Worm (Caenorhabditis elegans) whole organism, young adult: ENCODE results near the gene clc-19.

Experiments used
- B0019.2 ChIP-seq: fragments of 200-800 bp; sonication (Bioruptor generic); conservative IDR thresholded peaks from 2 replicates; pipeline ENCODE4 v1.3.6; 2022; ENCODE audit warnings: missing genetic modification reagents, missing genetic modification characterization, missing compliant biosample characterization
- D2030.7 ChIP-seq: fragments of 200-800 bp; sonication (Bioruptor generic); IDR thresholded peaks from 2 replicates; pipeline ENCODE4 v1.3.6; 2022; ENCODE audit warnings: missing genetic modification reagents, missing genetic modification characterization, missing compliant biosample characterization
- F39B2.1 ChIP-seq: fragments of 200-800 bp; sonication (Bioruptor generic); IDR thresholded peaks from 2 replicates; pipeline ENCODE4 v1.3.6; 2022; ENCODE audit warnings: missing genetic modification reagents, missing genetic modification characterization, missing compliant biosample characterization
- F49E8.2 ChIP-seq: sonication (generic microtip); optimal IDR thresholded peaks from 3 replicates; lab custom pipeline; 2017; ENCODE audit warnings: missing genetic modification characterization, mild to moderate bottlenecking, missing compliant biosample characterization, antibody characterized with exemption, moderate library complexity; ENCODE audit not compliant: insufficient read depth
- F57A8.1 ChIP-seq: fragments of 200-800 bp; sonication (Bioruptor generic); optimal IDR thresholded peaks from 2 replicates; lab custom pipeline; 2018; ENCODE audit warnings: mild to moderate bottlenecking, missing genetic modification characterization, moderate library complexity, missing compliant biosample characterization
- F57C9.4 ChIP-seq: sonication (generic microtip); optimal IDR thresholded peaks from 2 replicates; lab custom pipeline; 2017; ENCODE audit warnings: mild to moderate bottlenecking, missing genetic modification characterization, missing compliant biosample characterization
- K11D2.4 ChIP-seq: fragments of 200-800 bp; sonication (Bioruptor generic); IDR thresholded peaks from 2 replicates; pipeline ENCODE4 v1.3.6; 2022; ENCODE audit warnings: missing genetic modification reagents, missing genetic modification characterization, missing compliant biosample characterization
- Y53F4B.3 ChIP-seq: fragments of 200-800 bp; sonication (Bioruptor generic); IDR thresholded peaks from 2 replicates; pipeline ENCODE4 v1.3.6; 2022; ENCODE audit warnings: missing genetic modification reagents, missing genetic modification characterization, missing compliant biosample characterization
- Y67H2A.10 ChIP-seq: fragments of 200-800 bp; sonication (Bioruptor generic); conservative IDR thresholded peaks from 2 replicates; pipeline ENCODE4 v1.3.6; 2022; ENCODE audit warnings: missing genetic modification reagents, missing genetic modification characterization, missing compliant biosample characterization
- ZK185.1 ChIP-seq: sonication (generic microtip); optimal IDR thresholded peaks from 2 replicates; lab custom pipeline; 2016; ENCODE audit warnings: mild to moderate bottlenecking, missing genetic modification characterization, missing compliant biosample characterization; ENCODE audit not compliant: poor library complexity, severe bottlenecking
- atf-7 ChIP-seq: sonication (generic microtip); optimal IDR thresholded peaks from 2 replicates; lab custom pipeline; 2017; ENCODE audit warnings: mild to moderate bottlenecking, missing genetic modification characterization, missing compliant biosample characterization
- attf-6 ChIP-seq: fragments of 200-800 bp; sonication (Bioruptor generic); IDR thresholded peaks from 2 replicates; pipeline ENCODE4 v1.3.6; 2022; ENCODE audit warnings: missing genetic modification reagents, missing genetic modification characterization, missing compliant biosample characterization
- cebp-2 ChIP-seq: fragments of 200-800 bp; sonication (Bioruptor generic); IDR thresholded peaks from 2 replicates; pipeline ENCODE4 v1.3.6; 2022; ENCODE audit warnings: missing genetic modification characterization, missing compliant biosample characterization
- ceh-27 ChIP-seq: fragments of 200-800 bp; sonication (Bioruptor generic); optimal IDR thresholded peaks from 2 replicates; lab custom pipeline; 2018; ENCODE audit warnings: mild to moderate bottlenecking, missing genetic modification characterization, moderate library complexity, missing compliant biosample characterization
- ceh-40 ChIP-seq: fragments of 200-800 bp; sonication (Bioruptor generic); IDR thresholded peaks from 2 replicates; pipeline ENCODE4 v1.3.6; 2022; ENCODE audit warnings: missing genetic modification characterization, missing compliant biosample characterization
- ceh-58 ChIP-seq: fragments of 200-800 bp; sonication (Bioruptor generic); IDR thresholded peaks from 2 replicates; pipeline ENCODE4 v1.3.6; 2022; ENCODE audit warnings: missing genetic modification characterization, missing compliant biosample characterization
- die-1 ChIP-seq: sonication (generic microtip); optimal IDR thresholded peaks from 2 replicates; lab custom pipeline; 2016; ENCODE audit warnings: missing genotype, mild to moderate bottlenecking, missing genetic modification characterization, missing compliant biosample characterization
- egl-18 ChIP-seq: fragments of 200-800 bp; sonication (Bioruptor generic); IDR thresholded peaks from 2 replicates; pipeline ENCODE4 v1.3.6; 2022; ENCODE audit warnings: missing genetic modification reagents, missing genetic modification characterization, missing compliant biosample characterization
- hlh-12 ChIP-seq: sonication (generic microtip); optimal IDR thresholded peaks from 2 replicates; lab custom pipeline; 2016; ENCODE audit warnings: missing genetic modification characterization, missing compliant biosample characterization
- hlh-26 ChIP-seq: fragments of 200-800 bp; sonication (Bioruptor generic); conservative IDR thresholded peaks from 2 replicates; pipeline ENCODE4 v1.3.6; 2022; ENCODE audit warnings: missing genetic modification reagents, missing genetic modification characterization, missing compliant biosample characterization
- hmg-1.2 ChIP-seq: fragments of 200-800 bp; sonication (Bioruptor generic); IDR thresholded peaks from 2 replicates; pipeline ENCODE4 v1.3.6; 2022; ENCODE audit warnings: missing genetic modification reagents, missing genetic modification characterization, missing compliant biosample characterization
- lag-1 ChIP-seq: fragments of 200-800 bp; sonication (Bioruptor generic); IDR thresholded peaks from 2 replicates; pipeline ENCODE4 v1.3.6; 2022; ENCODE audit warnings: missing genetic modification reagents, missing genetic modification characterization, missing compliant biosample characterization
- let-607 ChIP-seq, 2 experiments: fragments of 200-800 bp in 1 of 2; sonication (Bioruptor generic) in 1 of 2; sonication (generic microtip) in 1 of 2; optimal IDR thresholded peaks; 2 replicates each; lab custom pipeline; 2016 to 2018; ENCODE audit warnings: mild to moderate bottlenecking in 2 of 2, missing compliant biosample characterization in 2 of 2, missing genetic modification characterization in 2 of 2, moderate library complexity in 2 of 2, missing genotype in 1 of 2
- lin-26 ChIP-seq: fragments of 200-800 bp; sonication (Bioruptor generic); IDR thresholded peaks from 2 replicates; pipeline ENCODE4 v1.3.6; 2022; ENCODE audit warnings: missing genetic modification reagents, missing genetic modification characterization, missing compliant biosample characterization
- lin-35 ChIP-seq, 3 experiments: fragments of 150-350 bp in 2 of 3; sonication (generic microtip) in 1 of 3; optimal IDR thresholded peaks; 2 replicates each; lab custom pipeline; 2014 to 2018; ENCODE audit warnings: missing biosample characterization in 3 of 3, missing genetic modification characterization in 3 of 3, missing genetic modification reagents in 3 of 3
- lin-40 ChIP-seq: sonication (generic microtip); optimal IDR thresholded peaks from 2 replicates; lab custom pipeline; 2016; ENCODE audit warnings: missing genetic modification characterization, mild to moderate bottlenecking, missing compliant biosample characterization, missing genotype, missing genetic modification reagents
- lin-54 ChIP-seq: fragments of 200-800 bp; sonication (Bioruptor generic); optimal IDR thresholded peaks from 2 replicates; lab custom pipeline; 2018; ENCODE audit warnings: mild to moderate bottlenecking, missing genetic modification characterization, missing compliant biosample characterization
- lir-1 ChIP-seq: fragments of 200-800 bp; sonication (Bioruptor generic); conservative IDR thresholded peaks from 2 replicates; pipeline ENCODE4 v1.3.6; 2022; ENCODE audit warnings: missing genetic modification reagents, missing genetic modification characterization, missing compliant biosample characterization
- madf-10 ChIP-seq: sonication (generic microtip); optimal IDR thresholded peaks from 2 replicates; lab custom pipeline; 2016; ENCODE audit warnings: mild to moderate bottlenecking, missing genetic modification characterization, missing compliant biosample characterization
- madf-6 ChIP-seq: fragments of 200-800 bp; sonication (Bioruptor generic); IDR thresholded peaks from 2 replicates; pipeline ENCODE4 v1.3.6; 2022; ENCODE audit warnings: missing genetic modification reagents, missing genetic modification characterization, missing compliant biosample characterization
- madf-8 ChIP-seq: fragments of 200-800 bp; sonication (Bioruptor generic); conservative IDR thresholded peaks from 2 replicates; pipeline ENCODE4 v1.3.6; 2022; ENCODE audit warnings: missing genetic modification reagents, missing genetic modification characterization, missing compliant biosample characterization
- mel-28 ChIP-seq: sonication (generic microtip); optimal IDR thresholded peaks from 2 replicates; lab custom pipeline; 2016; ENCODE audit warnings: borderline replicate concordance, mild to moderate bottlenecking, missing genetic modification characterization, missing compliant biosample characterization
- nfya-1 ChIP-seq: sonication (generic microtip); optimal IDR thresholded peaks from 2 replicates; lab custom pipeline; 2017; ENCODE audit warnings: antibody characterized with exemption, missing compliant biosample characterization, missing genetic modification characterization, borderline replicate concordance; ENCODE audit not compliant: insufficient read depth
- nfyb-1 ChIP-seq: fragments of 200-800 bp; sonication (Bioruptor generic); IDR thresholded peaks from 2 replicates; pipeline ENCODE4 v1.3.6; 2022; ENCODE audit warnings: missing genetic modification reagents, missing genetic modification characterization, missing compliant biosample characterization
- nhr-179 ChIP-seq: sonication (generic microtip); optimal IDR thresholded peaks from 2 replicates; lab custom pipeline; 2016; ENCODE audit warnings: mild to moderate bottlenecking, missing genetic modification characterization, missing compliant biosample characterization
- nhr-90 ChIP-seq: sonication (generic microtip); optimal IDR thresholded peaks from 2 replicates; lab custom pipeline; 2016; ENCODE audit warnings: missing genotype, mild to moderate bottlenecking, missing genetic modification characterization, missing compliant biosample characterization
- pbrm-1 ChIP-seq: fragments of 200-800 bp; sonication (Bioruptor generic); IDR thresholded peaks from 2 replicates; pipeline ENCODE4 v1.3.6; 2022; ENCODE audit warnings: missing genetic modification reagents, missing genetic modification characterization, missing compliant biosample characterization
- repo-1 ChIP-seq: sonication (generic microtip); optimal IDR thresholded peaks from 2 replicates; lab custom pipeline; 2017; ENCODE audit warnings: mild to moderate bottlenecking, missing genetic modification characterization, missing compliant biosample characterization
- sea-2 ChIP-seq: fragments of 200-800 bp; sonication (Bioruptor generic); IDR thresholded peaks from 2 replicates; pipeline ENCODE4 v1.3.6; 2022; ENCODE audit warnings: missing genetic modification characterization, missing compliant biosample characterization
- snpc-1.3 ChIP-seq: sonication (generic microtip); optimal IDR thresholded peaks from 2 replicates; lab custom pipeline; 2017; ENCODE audit warnings: missing genetic modification characterization, mild to moderate bottlenecking, missing compliant biosample characterization, antibody characterized with exemption, moderate library complexity, missing genotype, missing genetic modification reagents; ENCODE audit not compliant: insufficient read depth
- sptf-2 ChIP-seq: fragments of 200-800 bp; sonication (Bioruptor generic); optimal IDR thresholded peaks from 2 replicates; lab custom pipeline; 2018; ENCODE audit warnings: mild to moderate bottlenecking, missing genetic modification characterization, missing compliant biosample characterization
- tbp1 ChIP-seq: fragments of 200-800 bp; sonication (Bioruptor generic); optimal IDR thresholded peaks from 2 replicates; lab custom pipeline; 2018; ENCODE audit warnings: mild to moderate bottlenecking, missing genetic modification characterization, missing compliant biosample characterization
- tbx-9 ChIP-seq: sonication (generic microtip); optimal IDR thresholded peaks from 2 replicates; lab custom pipeline; 2016; ENCODE audit warnings: borderline replicate concordance, missing genetic modification characterization, inconsistent platforms, missing compliant biosample characterization
- unc-130 ChIP-seq: sonication (generic microtip); optimal IDR thresholded peaks from 2 replicates; lab custom pipeline; 2016; ENCODE audit warnings: missing genetic modification reagents, missing genetic modification characterization, missing compliant biosample characterization
- zfh-2 ChIP-seq: fragments of 200-800 bp; sonication (Bioruptor generic); conservative IDR thresholded peaks from 2 replicates; pipeline ENCODE4 v1.3.6; 2022; ENCODE audit warnings: missing genetic modification reagents, missing genetic modification characterization, missing compliant biosample characterization
- zim-3 ChIP-seq: sonication (generic microtip); optimal IDR thresholded peaks from 2 replicates; lab custom pipeline; 2017; ENCODE audit warnings: mild to moderate bottlenecking, missing genetic modification characterization, moderate library complexity, missing compliant biosample characterization
- ztf-3 ChIP-seq: fragments of 200-800 bp; sonication (Bioruptor generic); optimal IDR thresholded peaks from 2 replicates; lab custom pipeline; 2018; ENCODE audit warnings: mild to moderate bottlenecking, missing genetic modification characterization, missing compliant biosample characterization

clc-19 gene

ce11 chrIII:835713-836278 lies 37.6 kb downstream of the clc-19 start (continued):
- peak; percentile 99 for TF ChIP-seq atf-7 (tag; lab: Kevin White, UChicago)
- TF ChIP-seq ceh-58 (GFP tag; lab: Robert Waterston, UW) = peak; percentile 88; the same call in 1 of the 2 replicates
- no peak for TF ChIP-seq Y53F4B.3 (GFP tag; lab: Robert Waterston, UW)
- peak; percentile 74 for TF ChIP-seq tbp1 (GFP tag; lab: Kevin White, UChicago)
- peak; percentile 91 for TF ChIP-seq ztf-3
- no peak for TF ChIP-seq hlh-12
- peak; percentile 81 for TF ChIP-seq madf-10 (tag; lab: Kevin White, UChicago)
- peak; percentile 97 for TF ChIP-seq lin-26 (GFP tag; lab: Robert Waterston, UW)
- no peak for TF ChIP-seq snpc-1.3 (tag; lab: Kevin White, UChicago)
- TF ChIP-seq egl-18 (GFP tag; lab: Robert Waterston, UW) = peak; percentile 89
- TF ChIP-seq lin-40 (tag; lab: Kevin White, UChicago) = peak; percentile 83
- no peak for TF ChIP-seq F49E8.2
- TF ChIP-seq sea-2 (GFP tag; lab: Robert Waterston, UW) = no peak
- peak; percentile 77 for TF ChIP-seq sptf-2 (GFP tag; lab: Kevin White, UChicago)
- peak; percentile 79 for TF ChIP-seq madf-6 (GFP tag; lab: Robert Waterston, UW)
- TF ChIP-seq hmg-1.2 (GFP tag; lab: Robert Waterston, UW) = peak; percentile 74
- TF ChIP-seq ceh-27 (GFP tag; lab: Kevin White, UChicago) = peak; percentile 81
- TF ChIP-seq attf-6 = peak; percentile 68; the same call in 1 of the 2 replicates
- peak; percentile 68 to 83 for TF ChIP-seq let-607 (tag; optimal IDR thresholded peaks at IDR 0.05; lab: Kevin White, UChicago)
- TF ChIP-seq F57A8.1 = no peak
- TF ChIP-seq pbrm-1 (GFP tag; lab: Robert Waterston, UW) = peak; percentile 96
- peak; percentile 77; the same call in 1 of the 2 replicates for TF ChIP-seq lir-1 (GFP tag; lab: Robert Waterston, UW)
- 0 out of 2 replicates have a peak, but pooled peaks have one; percentile 36 for TF ChIP-seq B0019.2
- peak; percentile 97 for TF ChIP-seq tbx-9
- TF ChIP-seq Y67H2A.10 (GFP tag; lab: Robert Waterston, UW) = peak; percentile 86
- TF ChIP-seq nfyb-1 (GFP tag; lab: Robert Waterston, UW) = peak; percentile 99
- peak; percentile 45 for TF ChIP-seq nhr-179 (tag; lab: Kevin White, UChicago)
- TF ChIP-seq lin-35 (GFP tag; optimal IDR thresholded peaks at IDR 0.05; lab: Kevin White, UChicago) = peak in 2 of 3 experiments; percentile 36 to 47
- 0 out of 2 replicates have a peak, but pooled peaks have one; percentile 78 for TF ChIP-seq lag-1 (GFP tag; lab: Robert Waterston, UW)
- TF ChIP-seq madf-8 (GFP tag; lab: Robert Waterston, UW) = no peak
- TF ChIP-seq zfh-2 (GFP tag; lab: Robert Waterston, UW) = peak; percentile 88
- TF ChIP-seq ceh-40 = peak; percentile 94
- no peak for TF ChIP-seq unc-130 (GFP tag; lab: Kevin White, UChicago)
- peak; percentile 90 for TF ChIP-seq mel-28 (tag; lab: Kevin White, UChicago)
- no peak for TF ChIP-seq nfya-1 (tag; lab: Kevin White, UChicago)
- peak; percentile 54 for TF ChIP-seq die-1
- TF ChIP-seq F57C9.4 = peak; percentile 98
- peak; percentile 70 for TF ChIP-seq lin-54
- no peak for TF ChIP-seq D2030.7 (GFP tag; lab: Robert Waterston, UW)
- peak; percentile 72; the same call in 1 of the 2 replicates for TF ChIP-seq F39B2.1 (GFP tag; lab: Robert Waterston, UW)
- TF ChIP-seq repo-1 (tag; lab: Kevin White, UChicago) = peak; percentile 99
- peak; percentile 88 for TF ChIP-seq nhr-90 (tag; lab: Kevin White, UChicago)
- peak; percentile 95 for TF ChIP-seq K11D2.4 (GFP tag; lab: Robert Waterston, UW)
- TF ChIP-seq ZK185.1 (tag; lab: Kevin White, UChicago) = peak; percentile 61
- TF ChIP-seq hlh-26 = no peak
- peak; percentile 100 for TF ChIP-seq zim-3
- TF ChIP-seq cebp-2 (GFP tag; lab: Robert Waterston, UW) = peak; percentile 86
- TF ChIP-seq, all 124 proteins: peak for 89
